Fruit fly (Drosophila melanogaster): ENCODE data around the gene Yif1.

dm6 chr3R:26717864-26718263 lies at the start of gene Yif1:
- TF ChIP-seq psq (optimal IDR thresholded peaks at IDR 0.05): no peak
- TF ChIP-seq Dll (optimal IDR thresholded peaks at IDR 0.05): no peak

Data from whole organism.